Worm (Caenorhabditis elegans) whole organism, young adult: Measurements from ENCODE around the gene H41C03.2.
A peak's percentile ranks its signal among the peaks of the same experiment; 100 is the strongest.

Source experiments
- B0336.3 ChIP-seq: fragments of 200-800 bp; sonication (Bioruptor generic); IDR thresholded peaks from 2 replicates; pipeline ENCODE4 v1.3.6; 2022; ENCODE audit warnings: missing genetic modification characterization, missing compliant biosample characterization
- F10E7.11 ChIP-seq: sonication (generic microtip); optimal IDR thresholded peaks from 2 replicates; lab custom pipeline; 2017; ENCODE audit warnings: mild to moderate bottlenecking, missing genetic modification characterization, moderate library complexity, missing compliant biosample characterization
- K11D2.4 ChIP-seq: fragments of 200-800 bp; sonication (Bioruptor generic); IDR thresholded peaks from 2 replicates; pipeline ENCODE4 v1.3.6; 2022; ENCODE audit warnings: missing genetic modification reagents, missing genetic modification characterization, missing compliant biosample characterization
- Y56A3A.18 ChIP-seq: fragments of 200-800 bp; sonication (Bioruptor generic); IDR thresholded peaks from 2 replicates; pipeline ENCODE4 v1.3.6; 2022; ENCODE audit warnings: missing genetic modification reagents, missing genetic modification characterization, missing compliant biosample characterization
- Y95B8A.8 ChIP-seq: fragments of 200-800 bp; sonication (Bioruptor generic); IDR thresholded peaks from 2 replicates; pipeline ENCODE4 v1.3.6; 2022; ENCODE audit warnings: missing genetic modification reagents, missing genetic modification characterization, missing compliant biosample characterization
- aptf-3 ChIP-seq: fragments of 200-800 bp; sonication (Bioruptor generic); IDR thresholded peaks from 2 replicates; pipeline ENCODE4 v1.3.6; 2022; ENCODE audit warnings: missing genetic modification characterization, missing compliant biosample characterization
- atf-7 ChIP-seq: sonication (generic microtip); optimal IDR thresholded peaks from 2 replicates; lab custom pipeline; 2017; ENCODE audit warnings: mild to moderate bottlenecking, missing genetic modification characterization, missing compliant biosample characterization
- bed-1 ChIP-seq: fragments of 200-800 bp; sonication (Bioruptor generic); IDR thresholded peaks from 2 replicates; pipeline ENCODE4 v1.3.6; 2022; ENCODE audit warnings: missing genetic modification reagents, missing genetic modification characterization, missing compliant biosample characterization
- ccch-3 ChIP-seq: fragments of 200-800 bp; sonication (Bioruptor generic); optimal IDR thresholded peaks from 2 replicates; lab custom pipeline; 2018; ENCODE audit warnings: mild to moderate bottlenecking, missing genetic modification characterization, missing compliant biosample characterization
- cebp-1 ChIP-seq, 2 experiments: fragments of 200-800 bp in 1 of 2; sonication (Bioruptor generic) in 1 of 2; sonication (generic microtip) in 1 of 2; IDR thresholded peaks in 1 of 2; optimal IDR thresholded peaks in 1 of 2; 2 replicates each; pipeline versions ENCODE4 v1.3.6 to Lab custom; 2017 to 2022; ENCODE audit warnings: missing compliant biosample characterization in 2 of 2, missing genetic modification characterization in 2 of 2, mild to moderate bottlenecking in 1 of 2, missing genetic modification reagents in 1 of 2, moderate library complexity in 1 of 2
- dox-1 ChIP-seq: fragments of 200-800 bp; sonication (Bioruptor generic); IDR thresholded peaks from 2 replicates; pipeline ENCODE4 v1.3.6; 2022; ENCODE audit warnings: missing genetic modification reagents, missing genetic modification characterization, missing compliant biosample characterization
- egrh-3 ChIP-seq: fragments of 200-800 bp; sonication (Bioruptor generic); IDR thresholded peaks from 2 replicates; pipeline ENCODE4 v1.3.6; 2022; ENCODE audit warnings: missing genetic modification reagents, missing genetic modification characterization, missing compliant biosample characterization
- hmg-1.2 ChIP-seq: fragments of 200-800 bp; sonication (Bioruptor generic); IDR thresholded peaks from 2 replicates; pipeline ENCODE4 v1.3.6; 2022; ENCODE audit warnings: missing genetic modification reagents, missing genetic modification characterization, missing compliant biosample characterization
- hmg-20 ChIP-seq: fragments of 200-800 bp; sonication (Bioruptor generic); IDR thresholded peaks from 2 replicates; pipeline ENCODE4 v1.3.6; 2022; ENCODE audit warnings: missing genetic modification reagents, missing genetic modification characterization, missing compliant biosample characterization
- hsf-1 ChIP-seq: fragments of 200-800 bp; sonication (Bioruptor generic); IDR thresholded peaks from 2 replicates; pipeline ENCODE4 v1.3.6; 2022; ENCODE audit warnings: missing genetic modification reagents, missing genetic modification characterization, missing compliant biosample characterization
- lin-26 ChIP-seq: fragments of 200-800 bp; sonication (Bioruptor generic); IDR thresholded peaks from 2 replicates; pipeline ENCODE4 v1.3.6; 2022; ENCODE audit warnings: missing genetic modification reagents, missing genetic modification characterization, missing compliant biosample characterization
- lin-40 ChIP-seq: sonication (generic microtip); optimal IDR thresholded peaks from 2 replicates; lab custom pipeline; 2016; ENCODE audit warnings: missing genetic modification characterization, mild to moderate bottlenecking, missing compliant biosample characterization, missing genotype, missing genetic modification reagents
- lin-54 ChIP-seq: fragments of 200-800 bp; sonication (Bioruptor generic); optimal IDR thresholded peaks from 2 replicates; lab custom pipeline; 2018; ENCODE audit warnings: mild to moderate bottlenecking, missing genetic modification characterization, missing compliant biosample characterization
- lsl-1 ChIP-seq: fragments of 200-800 bp; sonication (Bioruptor generic); optimal IDR thresholded peaks from 2 replicates; lab custom pipeline; 2018; ENCODE audit warnings: mild to moderate bottlenecking, missing genetic modification characterization, moderate library complexity, missing compliant biosample characterization
- madf-3 ChIP-seq: fragments of 200-800 bp; sonication (Bioruptor generic); IDR thresholded peaks from 2 replicates; pipeline ENCODE4 v1.3.6; 2022; ENCODE audit warnings: missing genetic modification reagents, missing genetic modification characterization, missing compliant biosample characterization
- madf-6 ChIP-seq: fragments of 200-800 bp; sonication (Bioruptor generic); IDR thresholded peaks from 2 replicates; pipeline ENCODE4 v1.3.6; 2022; ENCODE audit warnings: missing genetic modification reagents, missing genetic modification characterization, missing compliant biosample characterization
- mcd-1 ChIP-seq: fragments of 200-800 bp; sonication (Bioruptor generic); IDR thresholded peaks from 2 replicates; pipeline ENCODE4 v1.3.6; 2022; ENCODE audit warnings: missing genetic modification reagents, missing genetic modification characterization, missing compliant biosample characterization
- nfyb-1 ChIP-seq: fragments of 200-800 bp; sonication (Bioruptor generic); IDR thresholded peaks from 2 replicates; pipeline ENCODE4 v1.3.6; 2022; ENCODE audit warnings: missing genetic modification reagents, missing genetic modification characterization, missing compliant biosample characterization
- nhr-120 ChIP-seq: fragments of 200-800 bp; sonication (Bioruptor generic); IDR thresholded peaks from 2 replicates; pipeline ENCODE4 v1.3.6; 2022; ENCODE audit warnings: missing genetic modification characterization, missing compliant biosample characterization
- nhr-27 ChIP-seq: fragments of 200-800 bp; sonication (Bioruptor generic); optimal IDR thresholded peaks from 2 replicates; lab custom pipeline; 2018; ENCODE audit warnings: mild to moderate bottlenecking, missing genetic modification characterization, moderate library complexity, missing compliant biosample characterization
- nhr-80 ChIP-seq: sonication (generic microtip); optimal IDR thresholded peaks from 2 replicates; lab custom pipeline; 2016; ENCODE audit warnings: missing genetic modification characterization, missing compliant biosample characterization
- pha-4 ChIP-seq: fragments of 150-350 bp; sonication (generic microtip); optimal IDR thresholded peaks from 2 replicates; lab custom pipeline; 2014; ENCODE audit warnings: missing biosample characterization, missing genetic modification reagents, missing genetic modification characterization
- rcor-1 ChIP-seq: fragments of 200-800 bp; sonication (Bioruptor generic); IDR thresholded peaks from 2 replicates; pipeline ENCODE4 v1.3.6; 2022; ENCODE audit warnings: missing genetic modification reagents, missing genetic modification characterization, missing compliant biosample characterization
- repo-1 ChIP-seq: sonication (generic microtip); optimal IDR thresholded peaks from 2 replicates; lab custom pipeline; 2017; ENCODE audit warnings: mild to moderate bottlenecking, missing genetic modification characterization, missing compliant biosample characterization
- snpc-1.1 ChIP-seq: sonication (generic microtip); optimal IDR thresholded peaks from 2 replicates; lab custom pipeline; 2017; ENCODE audit warnings: missing genetic modification characterization, mild to moderate bottlenecking, missing compliant biosample characterization, antibody characterized with exemption, moderate library complexity, missing genotype, missing genetic modification reagents; ENCODE audit not compliant: insufficient read depth
- unc-62 ChIP-seq: fragments of 150-350 bp; optimal IDR thresholded peaks from 2 replicates; lab custom pipeline; 2014; ENCODE audit warnings: missing biosample characterization, missing genetic modification reagents, missing genetic modification characterization
- zfh-2 ChIP-seq: fragments of 200-800 bp; sonication (Bioruptor generic); conservative IDR thresholded peaks from 2 replicates; pipeline ENCODE4 v1.3.6; 2022; ENCODE audit warnings: missing genetic modification reagents, missing genetic modification characterization, missing compliant biosample characterization
- ztf-22 ChIP-seq: fragments of 200-800 bp; sonication (Bioruptor generic); optimal IDR thresholded peaks from 2 replicates; lab custom pipeline; 2018; ENCODE audit warnings: mild to moderate bottlenecking, missing genetic modification characterization, moderate library complexity, missing compliant biosample characterization
- ztf-3 ChIP-seq: fragments of 200-800 bp; sonication (Bioruptor generic); optimal IDR thresholded peaks from 2 replicates; lab custom pipeline; 2018; ENCODE audit warnings: mild to moderate bottlenecking, missing genetic modification characterization, missing compliant biosample characterization

The H41C03.2 gene

DNA sequence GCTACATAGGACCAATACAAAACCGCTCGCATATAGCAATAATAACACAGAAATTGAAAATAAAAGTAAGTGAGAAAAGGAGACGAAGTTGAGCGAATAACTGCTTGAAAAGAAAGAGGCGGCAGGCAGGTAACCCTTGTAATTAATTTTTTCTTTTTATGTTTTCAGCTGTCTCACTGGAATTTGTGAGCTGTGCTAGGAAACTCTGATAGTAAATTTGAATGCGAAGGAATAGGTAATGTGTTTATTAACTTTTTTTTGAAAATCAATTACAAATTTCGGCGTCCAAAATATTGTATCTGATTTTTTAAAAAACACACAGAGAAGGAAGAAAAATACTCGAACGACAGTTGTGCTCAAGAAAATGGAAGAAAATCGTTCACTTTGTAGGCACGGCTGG, at the start of gene H41C03.2:
H41C03.2 (minus strand) TSS at position 101 of the 400 bp plus-strand sequence.
- TF ChIP-seq lin-54 (GFP tag; lab: Kevin White, UChicago) (no peak), egrh-3 (GFP tag; lab: Robert Waterston, UW) (no peak), madf-3 (GFP tag; lab: Robert Waterston, UW) (no peak), ccch-3 (no peak), ztf-3 (no peak), repo-1 (tag; lab: Kevin White, UChicago) (no peak), lsl-1 (no peak), bed-1 (GFP tag; lab: Robert Waterston, UW) (no peak), unc-62 (GFP tag; lab: Kevin White, UChicago) (no peak), snpc-1.1 (tag; lab: Kevin White, UChicago) (no peak), nhr-120 (GFP tag; lab: Robert Waterston, UW) (no peak), hsf-1 (GFP tag; lab: Robert Waterston, UW) (no peak), rcor-1 (GFP tag; lab: Robert Waterston, UW) (no peak), madf-6 (GFP tag; lab: Robert Waterston, UW) (no peak), F10E7.11 (no peak), pha-4 (no peak), K11D2.4 (GFP tag; lab: Robert Waterston, UW) (no peak)

DNA sequence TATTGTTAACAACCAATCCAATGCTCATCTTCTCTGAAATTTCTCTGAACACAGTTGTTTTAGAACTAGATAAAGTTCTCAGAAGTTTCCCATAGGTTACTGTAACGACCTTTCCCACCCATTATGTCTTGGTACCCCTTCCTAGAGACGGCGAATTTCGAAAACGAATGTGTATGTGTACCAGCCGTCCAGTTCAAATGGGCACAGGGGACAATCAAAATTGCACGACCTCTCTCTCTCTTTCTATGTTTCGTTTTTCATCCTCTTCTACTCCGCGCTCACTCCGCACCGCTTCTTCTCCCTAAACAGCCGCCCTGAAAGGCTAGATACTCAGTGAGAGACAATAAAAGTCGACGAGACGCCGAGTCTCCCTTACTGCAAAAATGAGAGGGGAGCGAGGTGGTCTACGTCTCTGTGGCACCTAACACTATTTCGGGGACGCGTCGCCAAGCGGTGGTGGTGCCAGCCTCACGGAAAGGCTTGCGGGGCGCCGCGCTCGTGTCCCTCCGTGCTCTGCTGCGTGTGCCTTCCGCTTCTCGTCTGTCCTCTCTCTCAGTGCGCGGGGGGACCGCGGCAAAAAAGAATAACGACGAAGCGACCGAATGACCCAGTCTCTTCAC, 49.6 kb upstream of the H41C03.2 start:
- peak; percentile 96 for TF ChIP-seq zfh-2 (GFP tag; lab: Robert Waterston, UW)
- TF ChIP-seq ztf-22 (GFP tag; lab: Kevin White, UChicago), result no peak
- TF ChIP-seq egrh-3 (GFP tag; lab: Robert Waterston, UW), result peak; percentile 91
- TF ChIP-seq dox-1 (GFP tag; lab: Robert Waterston, UW), result peak; percentile 38; the same call in 1 of the 2 replicates
- no peak for TF ChIP-seq Y95B8A.8 (GFP tag; lab: Robert Waterston, UW)
- TF ChIP-seq nhr-27 (tag; lab: Kevin White, UChicago), result peak; percentile 18
- 0 out of 2 replicates have a peak, but pooled peaks have one; percentile 16 for TF ChIP-seq hmg-20 (GFP tag; lab: Robert Waterston, UW)
- TF ChIP-seq pha-4, result no peak
- TF ChIP-seq madf-3 (GFP tag; lab: Robert Waterston, UW), result no peak
- peak; percentile 27; the same call in 1 of the 2 replicates for TF ChIP-seq hmg-1.2 (GFP tag; lab: Robert Waterston, UW)
- TF ChIP-seq aptf-3 (GFP tag; lab: Robert Waterston, UW), result 0 out of 2 replicates have a peak, but pooled peaks have one; percentile 69
- TF ChIP-seq mcd-1 (GFP tag; lab: Robert Waterston, UW), result peak; percentile 55
- TF ChIP-seq lin-40, result peak; percentile 13
- TF ChIP-seq Y56A3A.18 (GFP tag; lab: Robert Waterston, UW), result no peak
- TF ChIP-seq atf-7 (tag; lab: Kevin White, UChicago), result no peak
- TF ChIP-seq B0336.3 (GFP tag; lab: Robert Waterston, UW), result no peak; the same call in 1 of the 2 replicates
- no peak for TF ChIP-seq lin-26
- TF ChIP-seq cebp-1 (GFP tag; IDR thresholded peaks at IDR 0.05; lab: Robert Waterston, UW), result no peak
- peak; percentile 51 for TF ChIP-seq cebp-1 (tag; optimal IDR thresholded peaks at IDR 0.05; lab: Kevin White, UChicago)

- TF ChIP-seq nhr-80 (peak; percentile 78), nfyb-1 (no peak)
Measured at ce11 chrII:5899865-5900486, 48.1 kb upstream of the H41C03.2 start.
